Worm (Caenorhabditis elegans): ENCODE measurements around the gene Y50E8A.1.

DNA sequence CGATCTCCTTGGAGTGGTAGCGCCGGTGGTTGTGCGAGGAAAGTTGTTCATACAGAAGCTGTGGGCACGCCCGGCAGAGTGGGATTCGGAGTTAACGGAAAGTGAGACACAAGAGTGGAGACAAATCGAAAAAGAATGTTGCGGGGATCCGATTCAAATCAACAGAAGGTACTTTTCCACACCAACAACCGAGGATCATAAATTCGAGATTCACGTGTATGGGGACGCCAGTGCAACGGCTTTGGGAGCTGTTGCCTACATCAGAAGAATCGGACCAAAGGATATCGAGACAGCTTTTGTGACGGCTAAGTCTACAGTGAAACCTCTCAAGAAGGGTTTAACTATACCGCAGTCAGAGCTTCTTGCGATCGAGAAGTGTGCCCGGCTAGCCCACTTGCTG is 36.9 kb downstream of the Y50E8A.1 start:
- no peak for TF ChIP-seq ets-4 (tag; optimal IDR thresholded peaks at IDR 0.05)
- TF ChIP-seq pqm-1 (tag; optimal IDR thresholded peaks at IDR 0.05), result no peak
- TF ChIP-seq unc-86 (tag; optimal IDR thresholded peaks at IDR 0.05), result no peak
- TF ChIP-seq ceh-24 (tag; optimal IDR thresholded peaks at IDR 0.05), result no peak
- no peak for TF ChIP-seq dve-1 (tag; optimal IDR thresholded peaks at IDR 0.05)
